Worm (Caenorhabditis elegans): ENCODE measurements around the gene T20G5.9.

The T20G5.9 gene

DNA sequence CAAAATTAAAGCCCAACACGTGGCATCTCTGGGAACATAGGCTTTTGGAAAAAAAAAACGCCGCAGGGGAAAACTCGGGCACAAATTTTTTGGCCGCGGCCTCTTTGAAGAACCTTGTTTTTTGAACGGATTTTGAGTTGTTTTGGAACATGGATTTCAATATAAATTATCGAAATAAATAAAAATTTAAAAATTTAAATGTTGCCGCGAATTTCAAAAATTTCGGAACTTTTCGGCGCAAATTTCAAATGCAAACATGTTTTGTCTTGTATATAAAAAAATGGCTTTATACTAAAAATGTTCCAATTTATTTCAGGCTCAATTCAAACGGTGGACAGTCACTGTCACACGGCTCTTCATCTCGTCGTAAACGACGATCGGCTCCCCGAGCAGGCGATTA is 34.4 kb downstream of the T20G5.9 start:
- no peak for TF ChIP-seq unc-62 (GFP tag; optimal IDR thresholded peaks at IDR 0.05)

DNA sequence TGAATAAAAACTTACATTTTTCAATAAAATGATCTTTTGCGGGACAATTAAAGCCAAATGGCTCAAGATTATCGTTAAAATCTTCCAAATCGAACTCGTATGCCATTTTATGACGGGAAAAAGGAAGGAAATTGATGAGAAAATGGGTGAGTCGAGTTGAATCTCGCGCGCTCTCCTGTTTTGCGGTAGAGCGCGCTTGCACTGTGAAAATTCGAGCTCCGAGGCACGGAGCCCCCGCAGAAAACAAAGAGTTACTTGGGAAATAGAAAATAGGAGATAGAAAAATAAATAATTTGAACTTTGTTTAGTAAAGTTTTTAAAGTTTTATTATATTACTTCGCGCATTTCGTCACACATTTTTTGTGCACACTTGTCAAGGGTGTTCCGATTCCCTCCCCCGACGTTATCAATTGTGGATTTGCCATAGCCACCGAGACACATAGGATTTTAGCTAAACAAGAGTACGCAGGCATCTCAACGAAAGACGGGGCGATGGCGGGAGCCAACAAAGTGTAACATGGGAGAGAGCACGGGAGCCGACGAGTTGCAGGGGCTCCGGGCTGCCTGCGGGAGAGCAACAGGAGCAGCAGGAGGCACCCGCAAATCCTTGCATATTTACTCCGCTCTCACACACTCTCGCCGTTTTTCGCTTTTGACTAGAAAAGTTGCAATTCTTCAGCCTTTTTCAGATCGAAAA is 38.9 kb downstream of the T20G5.9 start, which contains the start of the genes div-1 and cor-1:
TSS of gene div-1 (minus strand) at position 119 of the 697 bp plus-strand sequence.
TSS of gene cor-1 (plus strand) at position 671 of the 697 bp plus-strand sequence.
- TF ChIP-seq unc-62 (GFP tag; optimal IDR thresholded peaks at IDR 0.05), result no peak

DNA sequence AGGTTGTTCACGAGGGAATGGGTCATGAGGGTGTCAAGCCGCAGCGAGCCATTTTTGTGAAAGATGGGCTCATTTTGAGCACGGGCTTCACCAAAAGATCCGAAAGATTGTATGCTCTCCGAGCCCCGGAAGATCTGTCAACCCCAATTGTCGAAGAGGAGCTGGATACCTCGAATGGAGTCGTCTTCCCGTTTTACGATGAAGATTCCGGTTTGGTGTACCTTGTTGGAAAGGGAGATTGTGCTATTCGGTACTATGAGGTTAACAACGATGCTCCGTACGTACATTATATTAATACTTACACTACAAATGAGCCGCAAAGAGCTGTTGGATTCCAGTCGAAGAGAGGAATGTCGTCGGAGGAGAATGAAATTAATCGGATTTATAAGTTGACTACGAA is 41.5 kb downstream of the T20G5.9 start:
- TF ChIP-seq unc-62 (GFP tag; optimal IDR thresholded peaks at IDR 0.05), result no peak

DNA sequence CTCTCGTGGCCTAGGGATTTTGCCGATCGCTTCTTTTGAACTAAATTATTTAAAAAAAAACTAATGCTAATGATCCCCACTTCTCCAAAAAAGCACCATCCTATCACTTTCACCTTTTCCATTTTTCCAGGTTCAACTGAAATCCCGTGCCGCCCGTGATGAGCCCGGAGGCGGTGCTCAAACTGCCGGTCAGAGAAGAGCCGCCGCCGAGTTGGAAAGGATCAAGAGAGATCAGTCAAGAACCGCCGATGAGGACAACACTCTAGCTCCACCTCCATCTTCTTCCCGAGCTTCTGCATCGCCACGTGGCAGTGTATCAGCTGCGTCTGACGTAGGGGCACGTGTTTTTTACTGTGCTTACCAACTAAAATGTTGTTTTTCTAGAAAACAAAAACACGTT is 43.7 kb downstream of the T20G5.9 start:
- no peak for TF ChIP-seq unc-62 (GFP tag; optimal IDR thresholded peaks at IDR 0.05)

DNA sequence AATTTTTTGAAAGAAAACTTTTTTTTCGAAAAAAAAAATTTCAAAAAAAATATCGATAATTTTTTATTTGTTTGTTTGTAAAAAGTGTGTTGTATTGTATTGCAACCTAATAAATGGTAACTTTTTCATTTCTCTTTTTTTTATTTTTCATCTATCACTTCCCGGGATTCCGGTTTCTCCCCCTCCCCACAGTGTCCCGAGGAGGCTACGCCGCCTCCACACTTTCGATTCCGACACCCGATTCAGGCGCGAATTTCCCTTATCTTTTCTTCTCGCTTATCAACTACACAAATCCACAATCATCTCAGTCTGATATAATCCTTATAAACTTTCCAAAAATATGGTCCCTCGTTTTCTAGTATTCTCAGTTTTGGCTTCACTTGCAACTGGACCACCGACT is 44.9 kb downstream of the T20G5.9 start, which contains the start of gene R01H10.4:
TSS of gene R01H10.4 (plus strand) at position 236 of the 400 bp plus-strand sequence.
- TF ChIP-seq unc-62 (GFP tag; optimal IDR thresholded peaks at IDR 0.05), result no peak

DNA sequence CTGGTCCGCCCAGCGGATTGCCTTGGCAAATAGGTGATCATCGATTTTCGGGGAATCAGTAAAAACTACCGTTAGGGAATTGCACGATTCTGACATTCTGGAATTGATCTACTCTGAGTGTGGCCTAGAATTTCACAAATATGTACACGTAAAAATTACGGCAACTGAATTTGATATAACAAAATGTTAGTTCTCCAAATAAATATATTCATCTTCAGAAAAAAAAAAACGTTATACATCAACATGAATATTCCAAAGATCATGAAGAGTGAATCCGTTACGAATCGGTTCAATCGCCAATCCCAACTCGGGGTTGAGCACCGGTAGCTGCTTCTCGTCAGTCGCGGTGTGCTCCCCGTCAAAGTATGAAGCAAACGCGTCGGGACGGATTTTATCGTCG is 49.0 kb downstream of the T20G5.9 start, which contains the start of gene rip-1:
TSS of gene rip-1 (minus strand) at position 101 of the 400 bp plus-strand sequence.
- TF ChIP-seq unc-62 (GFP tag; optimal IDR thresholded peaks at IDR 0.05), result no peak

Measured in whole organism, dauer.